Worm (Caenorhabditis elegans) whole organism, early embryonic: ENCODE results near the gene T04A6.1.

ENCODE experiments used
- B0310.2 ChIP-seq: sonication (generic microtip); optimal IDR thresholded peaks from 2 replicates; lab custom pipeline; 2016; ENCODE audit warnings: mild to moderate bottlenecking, missing genetic modification characterization, missing compliant biosample characterization
- F13C5.2 ChIP-seq: sonication (generic microtip); optimal IDR thresholded peaks from 2 replicates; lab custom pipeline; 2017; ENCODE audit warnings: mild to moderate bottlenecking, missing genetic modification characterization, inconsistent platforms, missing compliant biosample characterization
- aly-1 ChIP-seq: sonication (generic microtip); optimal IDR thresholded peaks from 2 replicates; lab custom pipeline; 2016; ENCODE audit warnings: missing genetic modification characterization, missing compliant biosample characterization
- ama-1 ChIP-seq: fragments of 150-350 bp; optimal IDR thresholded peaks from 2 replicates; lab custom pipeline; 2014
- ceh-13 ChIP-seq: fragments of 200-800 bp; sonication (Bioruptor generic); optimal IDR thresholded peaks from 2 replicates; lab custom pipeline; 2018; ENCODE audit warnings: mild to moderate bottlenecking, missing genetic modification characterization, missing compliant biosample characterization
- ceh-36 ChIP-seq: sonication (generic microtip); optimal IDR thresholded peaks from 2 replicates; lab custom pipeline; 2016; ENCODE audit warnings: missing genetic modification characterization, inconsistent platforms, missing compliant biosample characterization
- ets-7 ChIP-seq: sonication (generic microtip); optimal IDR thresholded peaks from 2 replicates; lab custom pipeline; 2016; ENCODE audit warnings: missing genotype, missing genetic modification characterization, missing compliant biosample characterization
- flt-1 ChIP-seq: fragments of 200-800 bp; sonication (Bioruptor generic); IDR thresholded peaks from 2 replicates; pipeline ENCODE4 v1.3.6; 2022; ENCODE audit warnings: missing genetic modification characterization, missing compliant biosample characterization
- hmbx-1 ChIP-seq: sonication (generic microtip); optimal IDR thresholded peaks from 2 replicates; lab custom pipeline; 2016; ENCODE audit warnings: mild to moderate bottlenecking, missing genetic modification characterization, missing compliant biosample characterization
- hmg-4 ChIP-seq: fragments of 200-800 bp; sonication (Bioruptor generic); optimal IDR thresholded peaks from 2 replicates; lab custom pipeline; 2018; ENCODE audit warnings: mild to moderate bottlenecking, missing genetic modification characterization, missing compliant biosample characterization
- hnd-1 ChIP-seq: sonication (generic microtip); optimal IDR thresholded peaks from 2 replicates; lab custom pipeline; 2016; ENCODE audit warnings: missing genetic modification characterization, missing compliant biosample characterization
- pes-1 ChIP-seq: fragments of 200-800 bp; sonication (Bioruptor generic); IDR thresholded peaks from 2 replicates; pipeline ENCODE4 v1.3.6; 2022; ENCODE audit warnings: missing genetic modification reagents, missing genetic modification characterization, missing compliant biosample characterization
- scrt-1 ChIP-seq: fragments of 200-800 bp; sonication (Bioruptor generic); IDR thresholded peaks from 2 replicates; pipeline ENCODE4 v1.3.6; 2022; ENCODE audit warnings: missing genetic modification characterization, missing compliant biosample characterization
- sea-1 ChIP-seq: fragments of 200-800 bp; sonication (Bioruptor generic); conservative IDR thresholded peaks from 2 replicates; pipeline ENCODE4 v1.3.6; 2022; ENCODE audit warnings: missing genetic modification characterization, missing compliant biosample characterization
- tbx-11 ChIP-seq: fragments of 200-800 bp; sonication (Bioruptor generic); IDR thresholded peaks from 2 replicates; pipeline ENCODE4 v1.3.6; 2022; ENCODE audit warnings: missing genetic modification characterization, missing compliant biosample characterization
- tbx-37 ChIP-seq: fragments of 200-800 bp; sonication (Bioruptor generic); conservative IDR thresholded peaks from 2 replicates; pipeline ENCODE4 v1.3.6; 2022; ENCODE audit warnings: missing genetic modification reagents, missing genetic modification characterization, missing compliant biosample characterization
- tra-4 ChIP-seq: sonication (generic microtip); optimal IDR thresholded peaks from 2 replicates; lab custom pipeline; 2017; ENCODE audit warnings: missing genetic modification characterization, missing compliant biosample characterization

Gene T04A6.1

ce11 chrIII:7616228-7616627 is at the start of gene T04A6.1:
TSS of gene T04A6.1 (plus strand) at chrIII:7616528.
- no peak for TF ChIP-seq hmbx-1 (tag; lab: Kevin White, UChicago)
- TF ChIP-seq ceh-36 (tag; lab: Kevin White, UChicago): no peak
- no peak for TF ChIP-seq F13C5.2 (tag; lab: Kevin White, UChicago)
- TF ChIP-seq ceh-13 (GFP tag; lab: Kevin White, UChicago): no peak
- TF ChIP-seq aly-1 (tag; lab: Kevin White, UChicago): no peak
- TF ChIP-seq flt-1 (GFP tag; lab: Robert Waterston, UW): no peak
- no peak for TF ChIP-seq tbx-37 (GFP tag; lab: Robert Waterston, UW)
- TF ChIP-seq hmg-4 (GFP tag; lab: Kevin White, UChicago): no peak
- TF ChIP-seq scrt-1 (GFP tag; lab: Robert Waterston, UW): no peak
- TF ChIP-seq ama-1 (lab: Kevin White, UChicago): no peak
- TF ChIP-seq ets-7 (tag; lab: Kevin White, UChicago): no peak
- TF ChIP-seq sea-1: no peak
- TF ChIP-seq B0310.2 (tag; lab: Kevin White, UChicago): no peak
- TF ChIP-seq hnd-1 (tag; lab: Kevin White, UChicago): no peak
- no peak for TF ChIP-seq pes-1 (GFP tag; lab: Robert Waterston, UW)

- no peak for TF ChIP-seq pes-1 (GFP tag; lab: Robert Waterston, UW)
- TF ChIP-seq hmg-4 (GFP tag; lab: Kevin White, UChicago): peak; percentile 74
- TF ChIP-seq flt-1 (GFP tag; lab: Robert Waterston, UW): no peak
- no peak for TF ChIP-seq ets-7 (tag; lab: Kevin White, UChicago)
- no peak for TF ChIP-seq ceh-13 (GFP tag; lab: Kevin White, UChicago)
- no peak for TF ChIP-seq tbx-37 (GFP tag; lab: Robert Waterston, UW)
- peak; percentile 10 for TF ChIP-seq aly-1 (tag; lab: Kevin White, UChicago)
- TF ChIP-seq F13C5.2 (tag; lab: Kevin White, UChicago): no peak
- no peak for TF ChIP-seq tra-4 (tag; lab: Kevin White, UChicago)
- TF ChIP-seq ceh-36 (tag; lab: Kevin White, UChicago): no peak
- no peak for TF ChIP-seq sea-1
- TF ChIP-seq hnd-1 (tag; lab: Kevin White, UChicago): no peak
- TF ChIP-seq hmbx-1 (tag; lab: Kevin White, UChicago): no peak
- TF ChIP-seq B0310.2 (tag; lab: Kevin White, UChicago): no peak
- TF ChIP-seq scrt-1 (GFP tag; lab: Robert Waterston, UW): 0 out of 2 replicates have a peak, but pooled peaks have one; percentile 10
Observed at ce11 chrIII:7570083-7570695, 46.1 kb upstream of the T04A6.1 start, which contains the start of gene R13A5.7. TSS of gene R13A5.7 (minus strand) at chrIII:7570133.

ce11 chrIII:7571726-7572125 is 44.6 kb upstream of the T04A6.1 start:
- TF ChIP-seq ets-7 (tag; lab: Kevin White, UChicago) (no peak), hmbx-1 (tag; lab: Kevin White, UChicago) (no peak), hnd-1 (tag; lab: Kevin White, UChicago) (no peak), aly-1 (tag; lab: Kevin White, UChicago) (no peak), hmg-4 (GFP tag; lab: Kevin White, UChicago) (no peak), pes-1 (GFP tag; lab: Robert Waterston, UW) (no peak)

DNA sequence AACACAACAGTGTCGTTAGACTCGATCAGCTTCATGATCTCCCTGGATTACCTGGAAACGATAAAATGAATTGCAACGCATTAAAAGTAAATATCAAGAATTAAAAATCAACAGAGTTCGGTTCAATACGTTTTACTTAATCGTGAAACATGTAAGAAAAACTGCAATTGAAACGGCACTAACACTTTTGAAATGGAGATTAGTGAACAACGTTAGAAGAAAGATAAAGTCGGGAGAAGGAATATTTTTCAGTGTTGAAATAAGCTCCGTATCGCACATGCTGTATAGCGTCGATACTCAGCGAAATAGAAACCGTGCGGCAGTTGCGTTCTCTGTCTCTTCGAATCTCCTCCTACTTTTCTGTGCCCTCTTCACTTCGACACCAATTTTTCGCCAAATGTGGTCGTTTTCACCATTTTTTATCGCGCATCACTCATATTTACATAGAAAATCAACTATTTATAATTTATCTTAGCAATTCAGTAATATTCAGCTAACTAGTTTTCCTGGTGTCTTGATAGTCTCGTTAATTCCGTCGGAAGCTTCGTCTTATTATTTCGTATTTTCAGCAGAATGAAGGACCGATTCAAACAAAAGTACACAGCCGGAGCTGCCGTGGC is 43.4 kb upstream of the T04A6.1 start, which contains the start of the genes rpl-9 and lpd-7:
rpl-9 (minus strand) TSS at position 51 of the 620 bp plus-strand sequence.
lpd-7 (plus strand) TSS at position 570 of the 620 bp plus-strand sequence.
- TF ChIP-seq F13C5.2 (tag; lab: Kevin White, UChicago) (peak; percentile 71), tbx-11 (GFP tag; lab: Robert Waterston, UW) (no peak)

ce11 chrIII:7579324-7579723 is 37.0 kb upstream of the T04A6.1 start, which contains the start of gene mfsd-6:
TSS of gene mfsd-6 (minus strand) at chrIII:7579411.
- TF ChIP-seq hnd-1 (tag; lab: Kevin White, UChicago): no peak
- TF ChIP-seq sea-1: no peak
- TF ChIP-seq F13C5.2 (tag; lab: Kevin White, UChicago): no peak
- TF ChIP-seq hmbx-1 (tag; lab: Kevin White, UChicago): no peak
- TF ChIP-seq scrt-1 (GFP tag; lab: Robert Waterston, UW): no peak
- no peak for TF ChIP-seq ceh-13 (GFP tag; lab: Kevin White, UChicago)
- no peak for TF ChIP-seq tra-4 (tag; lab: Kevin White, UChicago)
- no peak for TF ChIP-seq tbx-37 (GFP tag; lab: Robert Waterston, UW)
- no peak for TF ChIP-seq hmg-4 (GFP tag; lab: Kevin White, UChicago)
- no peak for TF ChIP-seq B0310.2 (tag; lab: Kevin White, UChicago)
- TF ChIP-seq tbx-11 (GFP tag; lab: Robert Waterston, UW): no peak
- TF ChIP-seq ets-7 (tag; lab: Kevin White, UChicago): no peak
- TF ChIP-seq ceh-36 (tag; lab: Kevin White, UChicago): no peak
- TF ChIP-seq ama-1 (lab: Kevin White, UChicago): no peak
- TF ChIP-seq aly-1 (tag; lab: Kevin White, UChicago): no peak
- no peak for TF ChIP-seq flt-1 (GFP tag; lab: Robert Waterston, UW)
- TF ChIP-seq pes-1 (GFP tag; lab: Robert Waterston, UW): no peak

DNA sequence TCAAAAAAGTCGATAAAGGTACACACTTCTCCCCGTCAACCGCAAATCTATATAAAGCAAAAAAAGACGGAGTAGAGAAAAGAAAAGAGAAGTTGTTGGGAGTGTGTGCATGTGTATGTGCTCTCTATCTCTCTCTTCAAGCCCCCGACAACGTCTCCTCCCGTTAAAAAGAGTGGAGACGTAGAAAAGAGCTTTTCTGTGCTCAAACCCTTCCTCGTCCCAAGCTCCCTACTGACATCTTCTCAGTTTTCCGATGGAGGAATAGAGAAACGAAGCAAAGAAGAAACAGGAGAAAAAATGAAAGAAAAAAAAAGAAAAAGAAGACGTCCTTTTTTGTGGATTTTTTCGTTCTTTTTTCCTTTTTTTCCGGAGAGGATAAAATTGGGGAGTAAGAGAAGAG is 35.7 kb upstream of the T04A6.1 start:
- TF ChIP-seq scrt-1 (GFP tag; lab: Robert Waterston, UW): no peak

DNA sequence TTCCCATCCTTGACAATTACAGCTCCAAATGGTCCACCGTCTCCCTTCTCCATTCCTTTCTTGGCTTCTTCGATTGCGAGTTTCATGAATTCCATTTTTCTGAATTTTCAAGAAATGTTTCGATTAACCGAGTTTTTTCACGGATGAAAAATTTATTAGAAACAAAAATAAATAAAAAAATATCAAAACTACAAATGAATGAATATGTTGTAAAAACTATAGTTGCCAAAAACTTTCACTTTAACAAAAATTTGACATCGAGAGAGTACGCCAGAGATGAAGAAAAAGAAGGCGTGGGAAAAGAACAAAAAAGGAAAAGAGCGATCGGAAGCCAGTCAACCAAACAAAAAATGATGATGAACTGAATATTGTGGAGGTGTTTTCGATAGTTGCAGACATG is 33.4 kb upstream of the T04A6.1 start, which contains the start of gene R13A5.10:
R13A5.10 (minus strand) TSS at position 101 of the 400 bp plus-strand sequence.
- TF ChIP-seq scrt-1 (GFP tag; lab: Robert Waterston, UW) (no peak), ceh-13 (GFP tag; lab: Kevin White, UChicago) (no peak), ama-1 (lab: Kevin White, UChicago) (no peak), pes-1 (GFP tag; lab: Robert Waterston, UW) (no peak), hmbx-1 (tag; lab: Kevin White, UChicago) (no peak), ets-7 (tag; lab: Kevin White, UChicago) (no peak), B0310.2 (tag; lab: Kevin White, UChicago) (no peak), tbx-11 (GFP tag; lab: Robert Waterston, UW) (no peak), aly-1 (tag; lab: Kevin White, UChicago) (no peak), tra-4 (tag; lab: Kevin White, UChicago) (no peak), hnd-1 (tag; lab: Kevin White, UChicago) (no peak), ceh-36 (tag; lab: Kevin White, UChicago) (no peak), hmg-4 (GFP tag; lab: Kevin White, UChicago) (no peak), tbx-37 (GFP tag; lab: Robert Waterston, UW) (no peak), F13C5.2 (tag; lab: Kevin White, UChicago) (no peak), flt-1 (GFP tag; lab: Robert Waterston, UW) (no peak)
